Fruit fly (Drosophila melanogaster): Measurements from ENCODE around the gene larp.

larp gene

DNA sequence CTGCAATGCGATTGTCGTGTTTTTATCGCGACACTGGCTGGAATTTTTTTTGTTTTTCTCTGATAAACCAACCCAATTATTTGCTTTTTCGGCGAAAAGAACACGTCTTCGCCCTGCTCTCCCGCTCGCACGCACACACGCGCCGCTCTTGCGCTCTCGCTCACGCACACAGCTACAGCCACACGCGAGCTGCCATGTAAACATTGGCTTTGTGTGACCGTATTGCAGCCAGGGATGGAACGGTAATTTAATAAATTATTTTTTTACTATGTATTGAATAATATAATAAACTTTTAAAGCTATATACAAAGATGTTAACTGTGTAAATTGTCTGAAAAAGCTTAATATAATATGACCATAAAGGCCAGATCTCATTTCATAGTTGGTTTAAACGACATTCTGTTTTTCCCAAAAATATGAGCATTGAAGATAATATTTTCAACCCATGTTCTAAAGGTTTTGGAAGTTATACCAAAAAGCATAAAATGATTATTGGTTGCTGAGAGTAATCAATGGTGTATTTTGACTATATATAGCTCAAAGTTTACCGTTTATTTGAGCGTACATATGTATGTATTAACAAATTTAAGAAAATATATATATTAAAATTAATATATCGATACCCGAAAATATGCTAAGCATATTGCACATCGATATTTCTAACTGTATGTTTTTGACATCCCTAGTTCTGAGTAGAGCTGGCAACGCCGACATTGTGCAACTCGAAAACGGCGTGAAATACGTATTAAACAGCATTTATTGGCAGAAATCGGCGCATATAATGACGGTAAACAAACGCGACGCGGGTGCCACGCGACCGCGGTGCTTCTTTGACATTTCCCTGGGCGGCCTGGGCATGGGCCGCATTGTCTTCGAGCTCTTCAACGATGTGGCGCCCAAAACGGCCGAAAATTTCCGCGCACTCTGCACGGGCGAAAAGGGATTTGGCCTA is 3.7 kb upstream of the larp start, which contains the start of the genes Gfat2 and Moca-cyp (continued):
- TF ChIP-seq zen2 (GFP tag; IDR thresholded peaks at IDR 0.05; ENCODE audit: partially characterized antibody): no peak; the same call in 2 of the 3 replicates
- TF ChIP-seq CG5953 (GFP tag; IDR thresholded peaks at IDR 0.05): 0 out of 2 replicates have a peak, but pooled peaks have one; percentile 26
- no peak for TF ChIP-seq chif (GFP tag; optimal IDR thresholded peaks at IDR 0.05)
- no peak for TF ChIP-seq lov (optimal IDR thresholded peaks at IDR 0.05)
- TF ChIP-seq lov (GFP tag; IDR thresholded peaks at IDR 0.05): 0 out of 3 replicates have a peak, but pooled peaks have one; percentile 48
- peak; percentile 62 for TF ChIP-seq CG9817 (tag; optimal IDR thresholded peaks at IDR 0.05)
- peak; percentile 40 for TF ChIP-seq al (GFP tag; IDR thresholded peaks at IDR 0.05)
- TF ChIP-seq ken (GFP tag; IDR thresholded peaks at IDR 0.05): peak; percentile 59; the same call in 2 of the 3 replicates
- TF ChIP-seq CG3995 (GFP tag; optimal IDR thresholded peaks at IDR 0.05): no peak
- peak; percentile 18 for TF ChIP-seq CG8281 (tag; optimal IDR thresholded peaks at IDR 0.05)
- TF ChIP-seq dmrt11E (tag; optimal IDR thresholded peaks at IDR 0.05): peak; percentile 58
- no peak for TF ChIP-seq Vsx1 (GFP tag; optimal IDR thresholded peaks at IDR 0.05)
- peak; percentile 32; the same call in 1 of the 3 replicates for TF ChIP-seq CG7963 (GFP tag; IDR thresholded peaks at IDR 0.05; ENCODE audit: partially characterized antibody)
- peak; percentile 8 for TF ChIP-seq BtbVII (GFP tag; optimal IDR thresholded peaks at IDR 0.05)
- TF ChIP-seq gem (tag; optimal IDR thresholded peaks at IDR 0.05): peak; percentile 78
- peak; percentile 2 for TF ChIP-seq abd-A (tag; optimal IDR thresholded peaks at IDR 0.05)
- peak; percentile 80 for TF ChIP-seq CG8924 (tag; optimal IDR thresholded peaks at IDR 0.05)
- TF ChIP-seq CG12104 (GFP tag; optimal IDR thresholded peaks at IDR 0.05): peak; percentile 62
- TF ChIP-seq CG2120 (GFP tag; optimal IDR thresholded peaks at IDR 0.05): peak; percentile 59
- no peak for TF ChIP-seq GATAe (GFP tag; conservative IDR thresholded peaks at IDR 0.05)
- peak; percentile 32 for TF ChIP-seq HmgZ (tag; optimal IDR thresholded peaks at IDR 0.05)
- TF ChIP-seq CG9727 (GFP tag; optimal IDR thresholded peaks at IDR 0.05): peak; percentile 75
- TF ChIP-seq Hmr (GFP tag; optimal IDR thresholded peaks at IDR 0.05): peak; percentile 58
- TF ChIP-seq CG11093 (GFP tag; IDR thresholded peaks at IDR 0.05): no peak
- no peak for TF ChIP-seq Dp (GFP tag; optimal IDR thresholded peaks at IDR 0.05)
- TF ChIP-seq CG11696 (GFP tag; IDR thresholded peaks at IDR 0.05): no peak
- TF ChIP-seq sens (GFP tag): peak; percentile 69
- TF ChIP-seq CG42726 (GFP tag; IDR thresholded peaks at IDR 0.05; ENCODE audit: partially characterized antibody): 0 out of 2 replicates have a peak, but pooled peaks have one; percentile 56
- TF ChIP-seq Dad (GFP tag; optimal IDR thresholded peaks at IDR 0.05): peak; percentile 30
- no peak for TF ChIP-seq CG3726 (GFP tag; IDR thresholded peaks at IDR 0.05)
- 0 out of 2 replicates have a peak, but pooled peaks have one; percentile 25 for TF ChIP-seq dati (GFP tag; IDR thresholded peaks at IDR 0.05)
- peak; percentile 1 for TF ChIP-seq CG8089 (GFP tag; optimal IDR thresholded peaks at IDR 0.05)
- TF ChIP-seq CG6254 (GFP tag; optimal IDR thresholded peaks at IDR 0.05): peak; percentile 54
- TF ChIP-seq tll (GFP tag; optimal IDR thresholded peaks at IDR 0.05): no peak
- peak; percentile 79 for TF ChIP-seq knrl (GFP tag; IDR thresholded peaks at IDR 0.05; ENCODE audit: partially characterized antibody)
- peak; percentile 2 for TF ChIP-seq Lhr (GFP tag; optimal IDR thresholded peaks at IDR 0.05)
- TF ChIP-seq Hsf (GFP tag; optimal IDR thresholded peaks at IDR 0.05): peak; percentile 23
- peak; percentile 55; the same call in 1 of the 2 replicates for TF ChIP-seq CG31224 (GFP tag; IDR thresholded peaks at IDR 0.05)
- no peak for TF ChIP-seq Side (GFP tag; optimal IDR thresholded peaks at IDR 0.05)
- TF ChIP-seq ci (GFP tag; IDR thresholded peaks at IDR 0.05): peak; percentile 87
- peak; percentile 69 for TF ChIP-seq CG18262 (tag; optimal IDR thresholded peaks at IDR 0.05)
- TF ChIP-seq ATbp (GFP tag; optimal IDR thresholded peaks at IDR 0.05): peak; percentile 41
- TF ChIP-seq CG9932 (GFP tag; IDR thresholded peaks at IDR 0.05): peak; percentile 76
- peak; percentile 69 for TF ChIP-seq Dll (GFP tag; IDR thresholded peaks at IDR 0.05; ENCODE audit: partially characterized antibody)
- TF ChIP-seq CG9797 (GFP tag; optimal IDR thresholded peaks at IDR 0.05): peak; percentile 79
- TF ChIP-seq Asciz (GFP tag; optimal IDR thresholded peaks at IDR 0.05): peak; percentile 7
- peak; percentile 40 for TF ChIP-seq CG16815 (GFP tag; optimal IDR thresholded peaks at IDR 0.05)

All from whole organism, embryonic.